Fruit fly (Drosophila melanogaster): ENCODE measurements around the gene CG32081.

The CG32081 gene

dm6 chr3L:11061200-11061599 is 33.8 kb downstream of the CG32081 start, which contains the start of the genes CG6321 and Blos2 (continued):
- TF ChIP-seq prd (optimal IDR thresholded peaks at IDR 0.05) (no peak), prd (GFP tag; IDR thresholded peaks at IDR 0.05) (peak; percentile 61; the same call in 2 of the 3 replicates), Lpt (GFP tag; optimal IDR thresholded peaks at IDR 0.05) (no peak), dysf (GFP tag; IDR thresholded peaks at IDR 0.05) (peak; percentile 88), CG10274 (GFP tag; optimal IDR thresholded peaks at IDR 0.05) (peak; percentile 24), CG13296 (GFP tag; optimal IDR thresholded peaks at IDR 0.05) (peak; percentile 77), Hr3 (GFP tag; optimal IDR thresholded peaks at IDR 0.05) (peak; percentile 69), org-1 (GFP tag; optimal IDR thresholded peaks at IDR 0.05) (peak; percentile 63), Atf3 (GFP tag; optimal IDR thresholded peaks at IDR 0.05) (no peak), GATAe (GFP tag; conservative IDR thresholded peaks at IDR 0.05) (peak; percentile 55; the same call in 1 of the 2 replicates), nom (GFP tag; optimal IDR thresholded peaks at IDR 0.05) (peak; percentile 20), MTF-1 (GFP tag; optimal IDR thresholded peaks at IDR 0.05; ENCODE audit: borderline replicate concordance) (peak; percentile 6), CrebB (tag; optimal IDR thresholded peaks at IDR 0.05) (peak; percentile 74), CG15479 (GFP tag; optimal IDR thresholded peaks at IDR 0.05) (no peak), sens (GFP tag) (peak; percentile 93), Fer2 (tag; optimal IDR thresholded peaks at IDR 0.05) (peak; percentile 50), repo (GFP tag; optimal IDR thresholded peaks at IDR 0.05) (no peak), CG3995 (GFP tag; optimal IDR thresholded peaks at IDR 0.05) (no peak), z (GFP tag; IDR thresholded peaks at IDR 0.05) (no peak), Nf-YA (GFP tag; IDR thresholded peaks at IDR 0.05) (0 out of 2 replicates have a peak, but pooled peaks have one; percentile 32), crol (GFP tag; IDR thresholded peaks at IDR 0.05) (no peak), ham (GFP tag; IDR thresholded peaks at IDR 0.05) (no peak), CG15601 (tag; optimal IDR thresholded peaks at IDR 0.05) (peak; percentile 68), CG2875 (GFP tag; optimal IDR thresholded peaks at IDR 0.05) (peak; percentile 36), ERR (GFP tag; optimal IDR thresholded peaks at IDR 0.05) (no peak), ftz-f1 (GFP tag; optimal IDR thresholded peaks at IDR 0.05) (no peak), Med (GFP tag) (peak; percentile 93), Oli (tag; optimal IDR thresholded peaks at IDR 0.05) (peak; percentile 78), chinmo (GFP tag; IDR thresholded peaks at IDR 0.05; ENCODE audit: partially characterized antibody) (no peak), CG12071 (GFP tag; optimal IDR thresholded peaks at IDR 0.05) (peak; percentile 57), Sry-δ (GFP tag; optimal IDR thresholded peaks at IDR 0.05) (peak; percentile 2), vvl (GFP tag; IDR thresholded peaks at IDR 0.05) (peak; percentile 88), CG9876 (GFP tag; optimal IDR thresholded peaks at IDR 0.05) (no peak), CG15011 (GFP tag; optimal IDR thresholded peaks at IDR 0.05) (peak; percentile 61), CG10267 (tag; optimal IDR thresholded peaks at IDR 0.05) (peak; percentile 81), ind (GFP tag; optimal IDR thresholded peaks at IDR 0.05) (peak; percentile 75), Xrp1 (GFP tag; IDR thresholded peaks at IDR 0.05) (peak; percentile 91), Vsx1 (GFP tag; optimal IDR thresholded peaks at IDR 0.05) (peak; percentile 34), Doc3 (GFP tag; IDR thresholded peaks at IDR 0.05; ENCODE audit: partially characterized antibody) (no peak), Sox100B (GFP tag; optimal IDR thresholded peaks at IDR 0.05) (peak; percentile 74), zen (tag; optimal IDR thresholded peaks at IDR 0.05) (peak; percentile 82), CG1529 (GFP tag; optimal IDR thresholded peaks at IDR 0.05) (peak; percentile 59), CG16815 (GFP tag; optimal IDR thresholded peaks at IDR 0.05) (peak; percentile 42), ato (GFP tag; IDR thresholded peaks at IDR 0.05; ENCODE audit: partially characterized antibody) (no peak), Scr (GFP tag; IDR thresholded peaks at IDR 0.05; ENCODE audit: partially characterized antibody) (no peak), NK7.1 (GFP tag; optimal IDR thresholded peaks at IDR 0.05) (peak; percentile 25), CG8290 (GFP tag; optimal IDR thresholded peaks at IDR 0.05) (peak; percentile 31), CG8290 (tag; optimal IDR thresholded peaks at IDR 0.05) (peak in 1 of 2 experiments; percentile 61), cg (GFP tag; optimal IDR thresholded peaks at IDR 0.05) (no peak), hth (optimal IDR thresholded peaks at IDR 0.05) (no peak), fu2 (GFP tag; optimal IDR thresholded peaks at IDR 0.05) (no peak), HmgZ (tag; optimal IDR thresholded peaks at IDR 0.05) (peak; percentile 84)

Measured in whole organism, embryonic.